Worm (Caenorhabditis elegans) whole organism, mixed stage, embryonic: ENCODE measurements around the gene svh-2.

Experiments used
- blmp-1 ChIP-seq: fragments of 150-350 bp; optimal IDR thresholded peaks from 2 replicates; lab custom pipeline; 2014; ENCODE audit warnings: missing biosample characterization, missing genetic modification characterization
- ceh-39 ChIP-seq: fragments of 150-350 bp; optimal IDR thresholded peaks from 2 replicates; lab custom pipeline; 2014; ENCODE audit warnings: missing biosample characterization, missing genetic modification characterization
- ces-1 ChIP-seq: fragments of 150-350 bp; optimal IDR thresholded peaks from 2 replicates; lab custom pipeline; 2014; ENCODE audit warnings: missing biosample characterization, missing genetic modification reagents, missing genetic modification characterization
- elt-1 ChIP-seq: sonication (generic microtip); optimal IDR thresholded peaks from 2 replicates; lab custom pipeline; 2017; ENCODE audit warnings: missing genetic modification characterization, mild to moderate bottlenecking, missing compliant biosample characterization, antibody characterized with exemption, moderate library complexity, borderline replicate concordance; ENCODE audit not compliant: insufficient read depth
- flh-1 ChIP-seq: fragments of 200-800 bp; sonication (Bioruptor generic); optimal IDR thresholded peaks from 2 replicates; lab custom pipeline; 2018; ENCODE audit warnings: mild to moderate bottlenecking, missing genetic modification characterization, moderate library complexity, missing compliant biosample characterization
- mep-1 ChIP-seq: fragments of 150-350 bp; optimal IDR thresholded peaks from 2 replicates; lab custom pipeline; 2017; ENCODE audit warnings: missing biosample characterization, missing genetic modification reagents, missing genetic modification characterization, inconsistent platforms
- nhr-237 ChIP-seq: fragments of 150-350 bp; optimal IDR thresholded peaks from 2 replicates; lab custom pipeline; 2014; ENCODE audit warnings: missing biosample characterization, missing genetic modification characterization
- pha-4 ChIP-seq: fragments of 150-350 bp; optimal IDR thresholded peaks from 2 replicates; lab custom pipeline; 2018; ENCODE audit warnings: missing biosample characterization, missing genetic modification reagents, missing genetic modification characterization
- sem-2 ChIP-seq: fragments of 200-800 bp; sonication (Bioruptor generic); optimal IDR thresholded peaks from 2 replicates; lab custom pipeline; 2018; ENCODE audit warnings: mild to moderate bottlenecking, missing genetic modification characterization, missing compliant biosample characterization
- snpc-4 ChIP-seq: fragments of 150-350 bp; optimal IDR thresholded peaks from 2 replicates; lab custom pipeline; 2014; ENCODE audit warnings: missing biosample characterization, missing genetic modification characterization
- zip-8 ChIP-seq: fragments of 150-350 bp; optimal IDR thresholded peaks from 2 replicates; lab custom pipeline; 2014; ENCODE audit warnings: missing biosample characterization, missing genetic modification characterization

- no peak for TF ChIP-seq sem-2
- no peak for TF ChIP-seq blmp-1 (tag; lab: Kevin White, UChicago)
- TF ChIP-seq pha-4: no peak
- TF ChIP-seq snpc-4 (tag; lab: Kevin White, UChicago): no peak
- no peak for TF ChIP-seq zip-8 (tag; lab: Kevin White, UChicago)
- TF ChIP-seq ceh-39 (tag; lab: Kevin White, UChicago): no peak
- no peak for TF ChIP-seq elt-1
- TF ChIP-seq flh-1: no peak
- no peak for TF ChIP-seq nhr-237
- no peak for TF ChIP-seq mep-1 (tag; lab: Kevin White, UChicago)
- no peak for TF ChIP-seq ces-1
These were observed 20.0 kb upstream of the svh-2 start for ce11 chrX:6533038-6533437.
